Worm (Caenorhabditis elegans) whole organism, L2 larva: ENCODE results near the gene Y94H6A.7.

Experiments
- ceh-16 ChIP-seq: fragments of 150-350 bp; optimal IDR thresholded peaks from 2 replicates; lab custom pipeline; 2014; ENCODE audit warnings: missing biosample characterization, missing genetic modification characterization
- lsy-2 ChIP-seq, 2 experiments: fragments of 150-350 bp in 1 of 2; sonication (generic microtip) in 1 of 2; optimal IDR thresholded peaks; 2 replicates each; lab custom pipeline; 2014 to 2017; ENCODE audit warnings: missing biosample characterization in 2 of 2, missing genetic modification characterization in 2 of 2
- mbf-1 ChIP-seq: sonication (generic microtip); optimal IDR thresholded peaks from 2 replicates; lab custom pipeline; 2017; ENCODE audit warnings: missing biosample characterization, missing genetic modification characterization
- nhr-11 ChIP-seq: fragments of 150-350 bp; optimal IDR thresholded peaks from 2 replicates; lab custom pipeline; 2014; ENCODE audit warnings: missing biosample characterization, missing genetic modification characterization
- snpc-4 ChIP-seq: fragments of 150-350 bp; optimal IDR thresholded peaks from 2 replicates; lab custom pipeline; 2014; ENCODE audit warnings: missing biosample characterization, missing genetic modification characterization
- unc-62 ChIP-seq: fragments of 150-350 bp; optimal IDR thresholded peaks from 2 replicates; lab custom pipeline; 2014; ENCODE audit warnings: missing biosample characterization, missing genetic modification reagents, missing genetic modification characterization
- ztf-4 ChIP-seq: fragments of 150-350 bp; optimal IDR thresholded peaks from 2 replicates; lab custom pipeline; 2014; ENCODE audit warnings: missing biosample characterization, missing genetic modification characterization

DNA sequence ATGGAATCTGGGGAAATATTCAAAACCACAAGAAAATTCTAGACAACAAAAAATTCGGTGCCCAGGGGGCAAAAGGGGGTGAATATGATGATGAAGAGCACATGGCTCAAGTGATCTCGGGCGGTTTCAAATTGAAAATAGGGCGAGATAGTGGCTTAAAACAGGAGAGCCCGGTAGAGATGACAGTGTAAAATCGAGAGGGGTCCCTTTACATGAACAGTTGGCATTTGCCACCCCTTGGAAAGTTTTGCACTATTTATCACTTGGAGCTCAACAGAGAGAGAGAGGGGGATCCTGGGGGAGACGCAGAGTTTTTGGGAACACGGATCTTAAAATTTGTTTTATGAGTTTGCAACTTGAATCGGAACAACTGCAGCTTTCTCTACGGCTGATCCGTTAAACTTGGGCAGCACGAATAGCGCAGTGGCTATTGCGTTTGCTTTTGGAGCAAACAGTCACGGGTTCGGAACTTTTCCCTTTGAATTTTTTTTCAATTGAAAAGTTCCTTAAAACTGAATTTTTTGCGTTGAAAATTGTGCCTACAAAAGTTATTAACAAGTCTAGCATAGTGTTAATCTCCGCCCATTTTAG lies 50.9 kb downstream of the Y94H6A.7 start:
- no peak for TF ChIP-seq ztf-4 (tag; lab: Kevin White, UChicago)
- peak in 1 of 2 experiments; percentile 8 for TF ChIP-seq lsy-2 (tag; optimal IDR thresholded peaks at IDR 0.05; lab: Kevin White, UChicago)
- TF ChIP-seq ceh-16 (tag; lab: Kevin White, UChicago): no peak
- TF ChIP-seq nhr-11: no peak
- TF ChIP-seq snpc-4 (tag; lab: Kevin White, UChicago): no peak
- TF ChIP-seq mbf-1: no peak
- TF ChIP-seq unc-62: no peak
